Worm (Caenorhabditis elegans) whole organism, L4 larva: ENCODE measurements around the gene B0244.16.

Experiments
- F37D6.2 ChIP-seq: sonication (generic microtip); optimal IDR thresholded peaks from 2 replicates; lab custom pipeline; 2016; ENCODE audit warnings: mild to moderate bottlenecking, missing genetic modification characterization, missing compliant biosample characterization
- T20F7.1 ChIP-seq: fragments of 200-800 bp; sonication (Bioruptor generic); optimal IDR thresholded peaks from 2 replicates; lab custom pipeline; 2018; ENCODE audit warnings: mild to moderate bottlenecking, missing genetic modification characterization, missing compliant biosample characterization
- Y5F2A.4 ChIP-seq: fragments of 200-800 bp; sonication (Bioruptor generic); optimal IDR thresholded peaks from 2 replicates; lab custom pipeline; 2018; ENCODE audit warnings: mild to moderate bottlenecking, missing genetic modification characterization, missing compliant biosample characterization
- ZK337.2 ChIP-seq: fragments of 200-800 bp; sonication (Bioruptor generic); IDR thresholded peaks from 2 replicates; pipeline ENCODE4 v1.3.6; 2022; ENCODE audit warnings: missing genetic modification reagents, missing genetic modification characterization, missing compliant biosample characterization
- aha-1 ChIP-seq: fragments of 150-350 bp; peaks from one replicate; lab custom pipeline; 2014; ENCODE audit warnings: missing biosample characterization, missing genetic modification characterization
- ceh-32 ChIP-seq: sonication (generic microtip); optimal IDR thresholded peaks from 2 replicates; lab custom pipeline; 2016; ENCODE audit warnings: mild to moderate bottlenecking, missing genetic modification characterization, missing compliant biosample characterization; ENCODE audit not compliant: poor library complexity
- ceh-82 ChIP-seq: sonication (generic microtip); optimal IDR thresholded peaks from 2 replicates; lab custom pipeline; 2017; ENCODE audit warnings: missing biosample characterization, missing genetic modification characterization
- daf-16 ChIP-seq, 3 experiments: sonication (generic microtip); optimal IDR thresholded peaks; 2 replicates each; lab custom pipeline; 2016 to 2017; ENCODE audit warnings: missing genetic modification characterization in 3 of 3, missing genetic modification reagents in 3 of 3, mild to moderate bottlenecking in 2 of 3, missing compliant biosample characterization in 2 of 3, missing biosample characterization in 1 of 3, moderate library complexity in 1 of 3
- dmd-6 ChIP-seq: fragments of 200-800 bp; sonication (Bioruptor generic); IDR thresholded peaks from 2 replicates; pipeline ENCODE4 v1.3.6; 2022; ENCODE audit warnings: missing genetic modification reagents, missing genetic modification characterization, missing compliant biosample characterization
- dmd-8 ChIP-seq: fragments of 200-800 bp; sonication (Bioruptor generic); IDR thresholded peaks from 2 replicates; pipeline ENCODE4 v1.3.6; 2022; ENCODE audit warnings: missing genetic modification characterization, missing compliant biosample characterization
- dve-1 ChIP-seq: sonication (generic microtip); optimal IDR thresholded peaks from 2 replicates; lab custom pipeline; 2017; ENCODE audit warnings: antibody characterized with exemption, mild to moderate bottlenecking, missing genetic modification characterization, missing compliant biosample characterization; ENCODE audit not compliant: insufficient read depth
- fkh-10 ChIP-seq: fragments of 150-350 bp; optimal IDR thresholded peaks from 2 replicates; lab custom pipeline; 2014; ENCODE audit warnings: missing biosample characterization, missing genetic modification reagents, missing genetic modification characterization
- fos-1 ChIP-seq: fragments of 150-350 bp; optimal IDR thresholded peaks from 2 replicates; lab custom pipeline; 2014; ENCODE audit warnings: missing biosample characterization, missing genetic modification characterization
- hlh-11 ChIP-seq: fragments of 200-800 bp; sonication (Bioruptor generic); optimal IDR thresholded peaks from 2 replicates; lab custom pipeline; 2018; ENCODE audit warnings: mild to moderate bottlenecking, missing genetic modification characterization, missing compliant biosample characterization
- lim-7 ChIP-seq: fragments of 200-800 bp; sonication (Bioruptor generic); IDR thresholded peaks from 2 replicates; pipeline ENCODE4 v1.3.6; 2022; ENCODE audit warnings: missing genetic modification characterization, missing compliant biosample characterization
- lin-1 ChIP-seq: fragments of 200-800 bp; sonication (Bioruptor generic); IDR thresholded peaks from 2 replicates; pipeline ENCODE4 v1.3.6; 2022; ENCODE audit warnings: missing genetic modification reagents, missing genetic modification characterization, missing compliant biosample characterization
- lin-15B ChIP-seq: fragments of 150-350 bp; sonication (generic microtip); optimal IDR thresholded peaks from 3 replicates; lab custom pipeline; 2014; ENCODE audit warnings: missing biosample characterization, missing genetic modification characterization
- lin-29 ChIP-seq: fragments of 200-800 bp; sonication (Bioruptor generic); IDR thresholded peaks from 2 replicates; pipeline ENCODE4 v1.3.6; 2022; ENCODE audit warnings: missing genetic modification reagents, missing genetic modification characterization, missing compliant biosample characterization
- madf-5 ChIP-seq, 2 experiments: fragments of 200-800 bp; sonication (Bioruptor generic); IDR thresholded peaks; 2 replicates each; pipeline ENCODE4 v1.3.6; 2022; ENCODE audit warnings: missing compliant biosample characterization in 2 of 2, missing genetic modification characterization in 2 of 2
- madf-9 ChIP-seq: fragments of 200-800 bp; sonication (Bioruptor generic); conservative IDR thresholded peaks from 2 replicates; pipeline ENCODE4 v1.3.6; 2022; ENCODE audit warnings: missing genetic modification reagents, missing genetic modification characterization, missing compliant biosample characterization
- mdt-29 ChIP-seq: fragments of 200-800 bp; sonication (Bioruptor generic); IDR thresholded peaks from 2 replicates; pipeline ENCODE4 v1.3.6; 2022; ENCODE audit warnings: missing genetic modification reagents, missing genetic modification characterization, missing compliant biosample characterization
- mxl-3 ChIP-seq: fragments of 200-800 bp; sonication (Bioruptor generic); optimal IDR thresholded peaks from 2 replicates; lab custom pipeline; 2018; ENCODE audit warnings: mild to moderate bottlenecking, missing genetic modification characterization, missing compliant biosample characterization
- nhr-28 ChIP-seq: fragments of 150-350 bp; optimal IDR thresholded peaks from 2 replicates; lab custom pipeline; 2014; ENCODE audit warnings: missing biosample characterization, missing genetic modification characterization
- nhr-42 ChIP-seq: fragments of 200-800 bp; sonication (Bioruptor generic); IDR thresholded peaks from 2 replicates; pipeline ENCODE4 v1.3.6; 2022; ENCODE audit warnings: missing genetic modification characterization, missing compliant biosample characterization
- nhr-48 ChIP-seq: sonication (generic microtip); optimal IDR thresholded peaks from 2 replicates; lab custom pipeline; 2016; ENCODE audit warnings: mild to moderate bottlenecking, missing genetic modification characterization, missing compliant biosample characterization
- nhr-6 ChIP-seq: fragments of 150-350 bp; optimal IDR thresholded peaks from 2 replicates; lab custom pipeline; 2014; ENCODE audit warnings: missing biosample characterization, missing genetic modification characterization
- nhr-77 ChIP-seq: fragments of 150-350 bp; optimal IDR thresholded peaks from 2 replicates; lab custom pipeline; 2014; ENCODE audit warnings: missing biosample characterization, missing genetic modification characterization
- php-3 ChIP-seq: fragments of 200-800 bp; sonication (Bioruptor generic); IDR thresholded peaks from 2 replicates; pipeline ENCODE4 v1.3.6; 2022; ENCODE audit warnings: missing genetic modification reagents, missing genetic modification characterization, missing compliant biosample characterization
- pqm-1 ChIP-seq: sonication (generic microtip); optimal IDR thresholded peaks from 2 replicates; lab custom pipeline; 2017; ENCODE audit warnings: missing biosample characterization, missing genetic modification characterization
- sdz-12 ChIP-seq: fragments of 200-800 bp; sonication (Bioruptor generic); optimal IDR thresholded peaks from 2 replicates; lab custom pipeline; 2018; ENCODE audit warnings: mild to moderate bottlenecking, missing genetic modification characterization, missing compliant biosample characterization
- skn-1 ChIP-seq: fragments of 150-350 bp; optimal IDR thresholded peaks from 2 replicates; lab custom pipeline; 2014; ENCODE audit warnings: missing biosample characterization, missing genetic modification characterization
- unc-62 ChIP-seq, 3 experiments: fragments of 150-350 bp in 1 of 3; sonication (generic microtip); optimal IDR thresholded peaks in 2 of 3; peaks in 1 of 3; 1 replicate in 1 of 3; 2 replicates in 2 of 3; lab custom pipeline; 2014 to 2017; ENCODE audit warnings: missing biosample characterization in 3 of 3, missing genetic modification characterization in 3 of 3, missing genetic modification reagents in 3 of 3, missing genotype in 1 of 3
- zag-1 ChIP-seq: fragments of 150-350 bp; optimal IDR thresholded peaks from 2 replicates; lab custom pipeline; 2014; ENCODE audit warnings: missing biosample characterization, missing genetic modification characterization
- zfp-2 ChIP-seq: sonication (generic microtip); optimal IDR thresholded peaks from 2 replicates; lab custom pipeline; 2016; ENCODE audit warnings: mild to moderate bottlenecking, missing genetic modification characterization, missing compliant biosample characterization
- zip-2 ChIP-seq: fragments of 150-350 bp; optimal IDR thresholded peaks from 2 replicates; lab custom pipeline; 2014; ENCODE audit warnings: missing biosample characterization, missing genetic modification characterization
- ztf-11 ChIP-seq: fragments of 150-350 bp; optimal IDR thresholded peaks from 2 replicates; lab custom pipeline; 2014; ENCODE audit warnings: missing biosample characterization, missing genetic modification characterization

The B0244.16 gene

DNA sequence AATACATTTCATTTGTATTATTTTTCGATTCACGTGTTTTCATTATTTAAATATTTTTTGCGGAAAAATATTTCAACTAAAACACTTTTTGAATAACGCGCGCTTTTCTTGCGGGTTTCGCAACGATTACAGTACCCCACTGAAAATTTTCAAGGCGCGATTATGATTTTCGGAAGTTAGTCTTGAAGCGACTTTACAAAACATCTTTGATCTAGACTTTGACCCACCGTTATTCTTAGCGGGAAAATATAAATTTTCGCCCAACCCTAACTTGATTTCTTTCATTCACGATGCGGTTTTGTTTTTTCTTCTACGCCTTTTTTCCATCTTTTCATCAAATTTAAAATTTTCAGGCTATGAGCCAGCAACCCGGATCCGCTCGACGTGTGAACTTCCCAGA, 12.9 kb upstream of the B0244.16 start, which contains the start of gene egg-1 (continued):
- TF ChIP-seq mdt-29 (GFP tag; lab: Robert Waterston, UW), result 0 out of 2 replicates have a peak, but pooled peaks have one; percentile 10
- no peak for TF ChIP-seq T20F7.1 (GFP tag; lab: Kevin White, UChicago)
- no peak for TF ChIP-seq fos-1 (tag; lab: Kevin White, UChicago)
- no peak for TF ChIP-seq nhr-77 (tag; lab: Kevin White, UChicago)
- TF ChIP-seq ceh-82, result no peak
- TF ChIP-seq dve-1 (tag; lab: Kevin White, UChicago), result no peak
- TF ChIP-seq ceh-32 (tag; lab: Kevin White, UChicago), result no peak
- TF ChIP-seq madf-9, result no peak
- no peak for TF ChIP-seq nhr-48 (tag; lab: Kevin White, UChicago)
- no peak for TF ChIP-seq ZK337.2 (GFP tag; lab: Robert Waterston, UW)
- TF ChIP-seq nhr-42 (GFP tag; lab: Robert Waterston, UW), result no peak
- TF ChIP-seq lin-1 (GFP tag; lab: Robert Waterston, UW), result no peak
- no peak for TF ChIP-seq zip-2 (tag; lab: Kevin White, UChicago)
- no peak for TF ChIP-seq skn-1 (tag; lab: Kevin White, UChicago)
- no peak for TF ChIP-seq dmd-8
- no peak for TF ChIP-seq mxl-3 (GFP tag; lab: Kevin White, UChicago)
- no peak for TF ChIP-seq F37D6.2 (tag; lab: Kevin White, UChicago)

DNA sequence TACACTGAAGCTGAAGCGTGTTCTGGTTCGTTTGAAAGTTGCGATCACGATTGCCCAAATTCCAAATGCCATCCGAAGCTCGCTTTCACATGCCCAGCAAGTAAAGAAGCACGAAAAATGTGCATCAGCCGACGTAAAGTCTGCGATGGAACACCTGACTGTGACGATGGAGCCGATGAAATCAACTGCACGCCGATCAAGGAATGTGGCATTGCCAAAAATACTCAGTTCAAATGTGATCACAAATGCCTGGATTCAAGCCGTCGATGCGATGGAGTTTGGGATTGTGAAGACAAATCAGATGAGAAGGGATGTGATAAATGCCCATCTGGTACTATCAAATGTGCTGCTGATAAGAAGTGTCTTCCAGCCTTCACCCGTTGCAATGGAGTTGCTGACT, 11.4 kb upstream of the B0244.16 start:
- TF ChIP-seq mxl-3 (GFP tag; lab: Kevin White, UChicago) (no peak), lin-15B (tag; lab: Kevin White, UChicago) (no peak), aha-1 (tag; lab: Kevin White, UChicago) (peak; percentile 93)

DNA sequence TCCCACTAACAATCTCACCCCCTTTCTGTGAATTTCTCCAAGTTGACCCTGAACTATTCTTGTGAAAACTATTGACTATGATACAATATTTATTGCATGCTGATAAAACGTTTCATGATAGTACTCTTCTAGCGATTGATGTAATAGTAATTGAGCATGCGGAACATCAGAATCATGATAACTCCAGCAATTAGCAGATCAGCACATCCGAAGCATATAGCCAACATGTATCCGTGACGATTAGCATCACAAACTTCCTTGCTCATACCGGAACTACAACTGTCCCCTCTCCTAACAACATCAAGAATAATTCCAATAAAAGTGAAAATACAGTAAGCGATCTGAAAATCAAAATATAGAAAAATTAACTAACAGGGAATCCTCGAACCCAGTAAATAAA, 10.7 kb upstream of the B0244.16 start:
- no peak for TF ChIP-seq Y5F2A.4 (GFP tag; lab: Kevin White, UChicago)
- TF ChIP-seq unc-62 (GFP tag; optimal IDR thresholded peaks at IDR 0.05 in 1 of 2; lab: Kevin White, UChicago), result peak in 1 of 2 experiments; percentile 28
- no peak for TF ChIP-seq unc-62 (tag; optimal IDR thresholded peaks at IDR 0.05; lab: Kevin White, UChicago)
- peak; percentile 28 for TF ChIP-seq aha-1 (tag; lab: Kevin White, UChicago)
- no peak for TF ChIP-seq nhr-42 (GFP tag; lab: Robert Waterston, UW)
- TF ChIP-seq, all 104 proteins: peak for 2

DNA sequence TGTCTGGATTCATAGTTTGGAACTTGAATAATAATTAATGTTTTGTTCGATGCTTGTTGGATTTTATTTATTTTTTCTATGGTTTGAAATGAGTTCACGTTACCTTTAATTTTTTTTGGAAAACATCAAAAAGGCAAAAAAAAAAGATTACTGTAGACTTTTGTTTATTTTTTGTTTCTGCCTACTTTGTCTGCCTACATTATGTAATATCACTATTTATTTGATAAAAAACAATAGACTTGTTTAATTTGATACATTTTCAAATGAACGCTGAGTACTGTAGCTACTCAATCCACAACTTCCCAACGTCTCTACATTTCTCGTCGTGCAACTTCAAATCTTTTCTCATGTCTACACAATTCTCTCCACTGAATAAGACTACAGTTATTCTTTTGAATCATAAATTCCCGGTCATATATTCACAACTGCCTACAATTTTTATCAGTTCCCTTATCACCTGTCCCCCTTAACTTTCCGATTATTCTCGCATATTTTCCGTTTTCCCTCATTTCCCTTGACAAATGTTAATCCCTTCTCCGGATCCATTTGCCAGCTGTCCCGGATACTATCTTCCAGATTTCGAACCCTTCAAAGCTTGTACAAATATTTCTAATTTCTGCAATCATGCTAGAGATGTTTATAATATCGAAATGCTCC, 9.7 kb upstream of the B0244.16 start, which contains the start of the genes B0244.9 and B0244.7:
Gene B0244.9, minus strand, starts transcription at position 51 of the 657 bp plus-strand sequence.
Gene B0244.7, plus strand, starts transcription at position 522 of the 657 bp plus-strand sequence.
- TF ChIP-seq nhr-28 (tag; lab: Kevin White, UChicago) (peak; percentile 62), pqm-1 (tag; lab: Kevin White, UChicago) (peak; percentile 56), lin-29 (GFP tag; lab: Robert Waterston, UW) (no peak)

DNA sequence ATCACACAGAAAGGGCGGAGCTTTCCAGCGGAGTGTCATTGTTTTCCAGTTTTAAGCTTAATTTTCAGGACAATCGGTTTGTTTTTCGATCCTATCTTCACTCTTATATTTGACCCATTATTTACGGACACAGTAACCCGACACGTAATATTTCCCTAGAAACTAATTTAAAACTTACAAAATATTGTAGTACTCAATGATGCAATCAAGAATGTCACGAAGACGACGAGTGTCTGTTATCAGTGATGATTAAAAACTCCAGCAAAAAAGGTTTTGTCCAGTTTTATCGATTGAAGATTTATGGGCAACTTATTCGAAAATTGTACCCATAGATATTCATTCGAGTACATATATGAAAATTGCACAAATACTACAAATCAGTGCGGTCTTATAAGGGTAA, 7.8 kb upstream of the B0244.16 start, which contains the start of gene B0244.17:
Gene B0244.17, plus strand, starts transcription at position 301 of the 400 bp plus-strand sequence.
- no peak for TF ChIP-seq nhr-77 (tag; lab: Kevin White, UChicago)
- peak; percentile 37 for TF ChIP-seq nhr-28 (tag; lab: Kevin White, UChicago)
- TF ChIP-seq, all 104 proteins: peak for 1

DNA sequence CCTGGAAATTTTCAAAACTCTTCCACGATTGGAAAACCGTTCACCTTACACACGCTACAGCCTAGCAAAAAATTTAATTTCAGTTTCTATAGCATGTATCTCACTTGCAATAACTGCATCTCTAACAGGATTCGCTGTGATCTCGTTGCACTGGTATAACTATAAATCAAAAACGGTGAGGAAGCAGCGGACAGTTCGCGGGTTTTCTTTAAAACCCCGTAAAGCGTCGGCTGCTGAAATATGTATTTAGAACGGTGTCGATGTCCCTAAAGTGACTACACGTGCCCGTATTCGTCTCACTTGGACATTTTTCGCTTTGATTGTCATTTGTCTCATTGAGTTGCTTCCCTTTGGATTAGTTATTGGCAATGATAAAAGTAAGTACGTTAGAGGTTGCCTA, 6.4 kb upstream of the B0244.16 start:
- TF ChIP-seq aha-1 (tag; lab: Kevin White, UChicago), result peak; percentile 73
- TF ChIP-seq zfp-2 (tag; lab: Kevin White, UChicago), result no peak

DNA sequence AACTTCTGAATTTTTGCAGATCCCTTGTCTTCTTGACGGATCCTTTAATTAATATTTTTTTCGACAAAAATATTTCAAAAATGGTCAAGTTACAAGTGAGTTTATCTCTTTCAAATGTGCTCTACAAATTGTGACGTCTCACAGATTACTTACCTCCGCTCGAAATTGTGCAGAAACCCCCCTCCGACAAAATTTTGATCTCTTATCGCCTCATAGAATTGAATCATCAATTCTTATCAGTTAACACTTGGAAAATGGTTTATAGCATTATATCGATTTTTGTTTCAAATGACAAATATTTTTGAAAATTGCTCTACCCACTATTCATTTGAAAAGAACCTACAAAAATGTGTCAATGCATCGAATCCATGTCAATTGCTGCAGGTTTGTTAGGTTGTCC, 5.9 kb upstream of the B0244.16 start, which contains the start of gene B0244.10:
Gene B0244.10, plus strand, starts transcription at position 254 of the 400 bp plus-strand sequence.
- TF ChIP-seq pqm-1 (tag; lab: Kevin White, UChicago) (peak; percentile 84), dve-1 (tag; lab: Kevin White, UChicago) (peak; percentile 63), zag-1 (no peak), dmd-8 (no peak), aha-1 (tag; lab: Kevin White, UChicago) (no peak), hlh-11 (tag; lab: Kevin White, UChicago) (peak; percentile 38), nhr-28 (tag; lab: Kevin White, UChicago) (peak; percentile 71), ztf-11 (no peak), fkh-10 (GFP tag; lab: Kevin White, UChicago) (no peak), daf-16 (GFP tag; optimal IDR thresholded peaks at IDR 0.05; lab: Kevin White, UChicago) (no peak), daf-16 (tag; optimal IDR thresholded peaks at IDR 0.05; lab: Kevin White, UChicago) (peak; percentile 27), lim-7 (GFP tag; lab: Robert Waterston, UW) (no peak), dmd-6 (GFP tag; lab: Robert Waterston, UW) (peak; percentile 84), madf-5 (GFP tag; IDR thresholded peaks at IDR 0.05; lab: Robert Waterston, UW) (no peak), sdz-12 (no peak), nhr-6 (no peak), php-3 (peak; percentile 49; the same call in 1 of the 2 replicates)
